Fruit fly (Drosophila melanogaster) whole organism, embryonic: ENCODE measurements around the gene Sk2.

Experiments
- Ada2b ChIP-seq: fragments of 200-800 bp; sonication (Bioruptor generic); IDR thresholded peaks from 2 replicates; pipeline ENCODE4 v1.3.6; 2022; ENCODE audit warnings: missing biosample characterization, missing genetic modification characterization
- Atf3 ChIP-seq: fragments of 200-800 bp; sonication (Bioruptor generic); optimal IDR thresholded peaks from 3 replicates; lab custom pipeline; 2016; ENCODE audit warnings: missing biosample characterization, missing genetic modification characterization
- CG10209 ChIP-seq: fragments of 200-800 bp; sonication (Bioruptor generic); optimal IDR thresholded peaks from 3 replicates; lab custom pipeline; 2017; ENCODE audit warnings: missing biosample characterization, mild to moderate bottlenecking, missing genetic modification characterization, missing genetic modification reagents
- CG11456 ChIP-seq: fragments of 200-800 bp; sonication (Bioruptor generic); IDR thresholded peaks from 3 replicates; pipeline ENCODE4 v1.3.6; 2022; ENCODE audit warnings: missing biosample characterization, missing genetic modification characterization
- CG11504 ChIP-seq: fragments of 200-800 bp; sonication (Bioruptor generic); optimal IDR thresholded peaks from 3 replicates; lab custom pipeline; 2019; ENCODE audit warnings: missing biosample characterization, mild to moderate bottlenecking, missing genetic modification characterization, moderate library complexity
- CG13424 ChIP-seq: fragments of 200-800 bp; sonication (Bioruptor generic); optimal IDR thresholded peaks from 2 replicates; lab custom pipeline; 2019; ENCODE audit warnings: missing biosample characterization, mild to moderate bottlenecking, missing genetic modification characterization, moderate library complexity
- CG14860 ChIP-seq: fragments of 200-800 bp; sonication (Bioruptor generic); IDR thresholded peaks from 3 replicates; pipeline ENCODE4 v1.3.6; 2022; ENCODE audit warnings: missing biosample characterization, missing genetic modification characterization; ENCODE audit not compliant: partially characterized antibody
- CG14965 ChIP-seq: fragments of 200-800 bp; sonication (Bioruptor generic); optimal IDR thresholded peaks from 2 replicates; lab custom pipeline; 2016; ENCODE audit warnings: missing biosample characterization, missing genetic modification characterization, borderline replicate concordance
- CG17359 ChIP-seq: fragments of 200-800 bp; sonication (Bioruptor generic); optimal IDR thresholded peaks from 3 replicates; lab custom pipeline; 2018; ENCODE audit warnings: missing biosample characterization, mild to moderate bottlenecking, missing genetic modification characterization, moderate library complexity
- CG17361 ChIP-seq: fragments of 200-800 bp; sonication (Bioruptor generic); IDR thresholded peaks from 3 replicates; pipeline ENCODE4 v1.3.6; 2022; ENCODE audit warnings: missing biosample characterization, missing genetic modification characterization
- CG3838 ChIP-seq: fragments of 200-800 bp; sonication (Bioruptor generic); optimal IDR thresholded peaks from 3 replicates; lab custom pipeline; 2016; ENCODE audit warnings: missing biosample characterization, missing genetic modification characterization
- CG4328 ChIP-seq: fragments of 200-800 bp; sonication (Bioruptor generic); optimal IDR thresholded peaks from 3 replicates; lab custom pipeline; 2017; ENCODE audit warnings: missing biosample characterization, missing genetic modification reagents, missing genetic modification characterization
- CG6765 ChIP-seq: fragments of 200-800 bp; sonication (Bioruptor generic); optimal IDR thresholded peaks from 3 replicates; lab custom pipeline; 2017; ENCODE audit warnings: missing biosample characterization, mild to moderate bottlenecking, missing genetic modification characterization
- CG6791 ChIP-seq: fragments of 200-800 bp; sonication (Bioruptor generic); IDR thresholded peaks from 3 replicates; pipeline ENCODE4 v1.3.6; 2022; ENCODE audit warnings: missing biosample characterization, missing genetic modification characterization; ENCODE audit not compliant: partially characterized antibody
- CG6854 ChIP-seq: fragments of 200-800 bp; sonication (Bioruptor generic); optimal IDR thresholded peaks from 3 replicates; lab custom pipeline; 2017; ENCODE audit warnings: missing biosample characterization, mild to moderate bottlenecking, missing genetic modification characterization
- CG8089 ChIP-seq: fragments of 200-800 bp; sonication (Bioruptor generic); optimal IDR thresholded peaks from 3 replicates; lab custom pipeline; 2016; ENCODE audit warnings: missing biosample characterization, missing genetic modification characterization
- CG8924 ChIP-seq: fragments of 200-800 bp; optimal IDR thresholded peaks from 3 replicates; lab custom pipeline; 2019; ENCODE audit warnings: missing biosample characterization, mild to moderate bottlenecking, missing genetic modification characterization, moderate library complexity
- CG9437 ChIP-seq: fragments of 200-800 bp; sonication (Bioruptor generic); optimal IDR thresholded peaks from 2 replicates; lab custom pipeline; 2018; ENCODE audit warnings: missing biosample characterization, mild to moderate bottlenecking, missing genetic modification characterization
- Dbx ChIP-seq: fragments of 200-800 bp; sonication (Bioruptor generic); IDR thresholded peaks from 3 replicates; pipeline ENCODE4 v1.3.6; 2022; ENCODE audit warnings: missing biosample characterization, missing genetic modification characterization
- Deaf1 ChIP-seq: fragments of 200-800 bp; optimal IDR thresholded peaks from 3 replicates; lab custom pipeline; 2019; ENCODE audit warnings: missing biosample characterization, mild to moderate bottlenecking, missing genetic modification characterization, moderate library complexity
- Drgx ChIP-seq: fragments of 200-800 bp; sonication (Bioruptor generic); IDR thresholded peaks from 2 replicates; pipeline ENCODE4 v1.3.6; 2022; ENCODE audit warnings: missing biosample characterization, missing genetic modification characterization
- NFAT ChIP-seq: fragments of 200-800 bp; sonication (Bioruptor generic); IDR thresholded peaks from 2 replicates; pipeline ENCODE4 v1.3.6; 2022; ENCODE audit warnings: missing biosample characterization, missing genetic modification characterization
- Vsx1 ChIP-seq: fragments of 200-800 bp; sonication (Bioruptor generic); optimal IDR thresholded peaks from 2 replicates; lab custom pipeline; 2017; ENCODE audit warnings: missing biosample characterization, mild to moderate bottlenecking, missing genetic modification characterization, missing genetic modification reagents
- Xrp1 ChIP-seq: fragments of 200-800 bp; sonication (Bioruptor generic); IDR thresholded peaks from 2 replicates; pipeline ENCODE4 v1.3.6; 2022; ENCODE audit warnings: missing biosample characterization, missing genetic modification characterization
- caup ChIP-seq: fragments of 200-800 bp; sonication (Bioruptor generic); optimal IDR thresholded peaks from 3 replicates; lab custom pipeline; 2017; ENCODE audit warnings: missing biosample characterization, mild to moderate bottlenecking, missing genetic modification characterization, moderate library complexity; ENCODE audit not compliant: severe bottlenecking
- cg ChIP-seq: fragments of 200-800 bp; sonication (Bioruptor generic); optimal IDR thresholded peaks from 3 replicates; lab custom pipeline; 2019; ENCODE audit warnings: missing biosample characterization, mild to moderate bottlenecking, missing genetic modification characterization, moderate library complexity
- crc ChIP-seq: fragments of 200-800 bp; sonication (Bioruptor generic); optimal IDR thresholded peaks from 2 replicates; lab custom pipeline; 2016; ENCODE audit warnings: missing biosample characterization, missing genetic modification characterization
- crol ChIP-seq: fragments of 200-800 bp; sonication (Bioruptor generic); IDR thresholded peaks from 2 replicates; pipeline ENCODE4 v1.3.6; 2022; ENCODE audit warnings: missing biosample characterization, missing genetic modification characterization
- cwo ChIP-seq: fragments of 200-800 bp; sonication (Bioruptor generic); optimal IDR thresholded peaks from 3 replicates; lab custom pipeline; 2017; ENCODE audit warnings: missing biosample characterization, missing genetic modification characterization, mild to moderate bottlenecking, moderate library complexity, missing genetic modification reagents
- dysf ChIP-seq: fragments of 200-800 bp; sonication (Bioruptor generic); IDR thresholded peaks from 3 replicates; pipeline ENCODE4 v1.3.6; 2022; ENCODE audit warnings: missing biosample characterization, missing genetic modification characterization
- gt ChIP-seq: fragments of 200-800 bp; sonication (Bioruptor generic); IDR thresholded peaks from 2 replicates; pipeline ENCODE4 v1.3.6; 2022; ENCODE audit warnings: missing biosample characterization, missing genetic modification characterization
- ham ChIP-seq: fragments of 200-800 bp; sonication (Bioruptor generic); IDR thresholded peaks from 2 replicates; pipeline ENCODE4 v1.3.6; 2022; ENCODE audit warnings: missing biosample characterization, missing genetic modification characterization
- hkb ChIP-seq, 2 experiments: fragments of 200-800 bp in 1 of 2; fragments of >200 bp in 1 of 2; sonication (Bioruptor generic) in 1 of 2; IDR thresholded peaks in 1 of 2; optimal IDR thresholded peaks in 1 of 2; 2 replicates each; pipeline versions ENCODE4 v1.3.6 to Lab custom; 2017 to 2022; ENCODE audit warnings: missing biosample characterization in 1 of 2, missing genetic modification characterization in 1 of 2
- insv ChIP-seq, 2 experiments: fragments of 200-800 bp; sonication (Bioruptor generic); optimal IDR thresholded peaks; 3 replicates each; lab custom pipeline; 2016 to 2018; ENCODE audit warnings: missing biosample characterization in 2 of 2, missing genetic modification characterization in 2 of 2
- otp ChIP-seq: fragments of 200-800 bp; sonication (Bioruptor generic); IDR thresholded peaks from 3 replicates; pipeline ENCODE4, ENCODE4 v1.3.6; 2022; ENCODE audit warnings: missing biosample characterization, missing genetic modification characterization
- pzg ChIP-seq: fragments of 200-800 bp; sonication (Bioruptor generic); optimal IDR thresholded peaks from 3 replicates; lab custom pipeline; 2018; ENCODE audit warnings: missing biosample characterization, mild to moderate bottlenecking, missing genetic modification characterization, moderate library complexity
- row ChIP-seq: fragments of 200-800 bp; sonication (Bioruptor generic); IDR thresholded peaks from 3 replicates; pipeline ENCODE4 v1.3.6; 2022; ENCODE audit warnings: missing biosample characterization, missing genetic modification characterization
- run ChIP-seq: fragments of 200-800 bp; sonication (Bioruptor generic); optimal IDR thresholded peaks from 3 replicates; lab custom pipeline; 2018; ENCODE audit warnings: missing biosample characterization, mild to moderate bottlenecking, missing genetic modification characterization
- scrt ChIP-seq: fragments of 200-800 bp; sonication (Bioruptor generic); optimal IDR thresholded peaks from 2 replicates; lab custom pipeline; 2018; ENCODE audit warnings: missing biosample characterization, mild to moderate bottlenecking, missing genetic modification characterization, moderate library complexity
- sob ChIP-seq: fragments of 200-800 bp; sonication (Bioruptor generic); IDR thresholded peaks from 2 replicates; pipeline ENCODE4 v1.3.6; 2022; ENCODE audit warnings: missing biosample characterization, missing genetic modification characterization
- sug ChIP-seq: fragments of 200-800 bp; optimal IDR thresholded peaks from 2 replicates; lab custom pipeline; 2019; ENCODE audit warnings: missing biosample characterization, mild to moderate bottlenecking, missing genetic modification characterization, moderate library complexity
- tio ChIP-seq: fragments of 200-800 bp; sonication (Bioruptor generic); optimal IDR thresholded peaks from 2 replicates; lab custom pipeline; 2017; ENCODE audit warnings: missing biosample characterization, missing genetic modification characterization, inconsistent platforms
- twi ChIP-seq: fragments of 200-800 bp; optimal IDR thresholded peaks from 2 replicates; lab custom pipeline; 2019; ENCODE audit warnings: missing biosample characterization, mild to moderate bottlenecking, missing genetic modification characterization, moderate library complexity
- wek ChIP-seq: fragments of 200-800 bp; sonication (Bioruptor generic); optimal IDR thresholded peaks from 3 replicates; lab custom pipeline; 2018; ENCODE audit warnings: missing biosample characterization, mild to moderate bottlenecking, missing genetic modification characterization, moderate library complexity

Gene Sk2

DNA sequence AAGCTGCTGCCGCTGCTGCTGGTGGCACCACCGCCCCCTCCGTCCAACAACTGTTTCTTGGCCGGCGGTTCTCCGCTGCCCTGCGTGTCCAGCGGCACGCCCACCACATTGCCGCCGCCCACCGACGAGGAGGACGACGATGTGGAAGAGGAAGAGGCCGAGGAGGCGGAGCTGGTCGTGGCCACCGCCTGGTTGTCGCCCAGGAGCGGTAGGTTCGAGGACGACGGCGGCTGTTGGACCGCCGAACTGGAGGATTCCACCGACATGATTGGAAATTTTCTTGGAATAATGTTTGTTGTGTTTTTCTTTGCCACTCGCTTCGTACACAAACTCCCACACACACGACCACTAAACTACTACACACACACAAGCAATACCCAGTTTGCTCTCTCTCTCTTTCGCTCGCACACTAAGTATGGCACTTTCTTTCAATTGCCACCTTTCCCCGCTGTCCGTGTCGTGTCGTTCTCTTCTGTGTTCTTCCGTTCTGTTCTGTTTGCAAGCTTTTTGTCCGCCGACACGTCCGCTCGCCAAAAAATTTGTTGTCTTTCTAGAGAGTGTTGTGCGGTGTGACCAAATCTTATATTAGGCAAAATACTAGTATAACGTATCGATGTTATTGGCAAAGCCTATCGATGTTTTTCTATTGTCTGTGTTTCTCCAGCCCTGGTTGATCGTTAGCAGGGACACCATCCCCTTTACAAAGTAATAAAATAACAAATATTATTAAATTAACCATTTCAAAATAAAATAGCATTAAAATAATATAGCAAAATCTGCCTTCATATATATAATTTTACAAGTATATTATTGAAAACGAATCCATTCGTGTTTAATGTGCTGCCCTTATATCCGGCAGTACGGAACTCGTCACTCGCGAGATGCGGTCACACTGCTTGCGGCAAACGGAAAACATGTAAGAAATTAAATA lies 23.7 kb downstream of the Sk2 start, which contains the start of the genes CG32486 and PAN3 (continued):
- peak in 1 of 2 experiments; percentile 59 for TF ChIP-seq insv (GFP tag; optimal IDR thresholded peaks at IDR 0.05; lab: Kevin White, UChicago)
- peak; percentile 43 for TF ChIP-seq CG13424
- peak; percentile 62 for TF ChIP-seq CG14860 (GFP tag; lab: Robert Waterston, UW)
- TF ChIP-seq CG10209 (GFP tag; lab: Kevin White, UChicago): peak; percentile 48
- TF ChIP-seq CG9437 (GFP tag; lab: Kevin White, UChicago): no peak
- peak; percentile 26; the same call in 1 of the 2 replicates for TF ChIP-seq Drgx (GFP tag; lab: Robert Waterston, UW)
- no peak for TF ChIP-seq CG14965
- TF ChIP-seq Atf3: no peak
- no peak for TF ChIP-seq Ada2b (GFP tag; lab: Robert Waterston, UW)
- peak; percentile 39; the same call in 1 of the 3 replicates for TF ChIP-seq otp (GFP tag; lab: Robert Waterston, UW)
- TF ChIP-seq Deaf1 (tag; lab: Kevin White, UChicago): peak; percentile 55
- TF ChIP-seq dysf: peak; percentile 5; the same call in 1 of the 3 replicates
- TF ChIP-seq Vsx1 (GFP tag; lab: Kevin White, UChicago): peak; percentile 49
- TF ChIP-seq CG6854 (GFP tag; lab: Kevin White, UChicago): peak; percentile 70
- peak; percentile 65; the same call in 2 of the 3 replicates for TF ChIP-seq Dbx (GFP tag; lab: Robert Waterston, UW)
- TF ChIP-seq Xrp1 (GFP tag; lab: Robert Waterston, UW): peak; percentile 32; the same call in 1 of the 2 replicates
- TF ChIP-seq tio (GFP tag; lab: Kevin White, UChicago): no peak
- peak; percentile 51 for TF ChIP-seq wek (GFP tag; lab: Kevin White, UChicago)
- peak; percentile 43; the same call in 2 of the 3 replicates for TF ChIP-seq CG17361 (GFP tag; lab: Robert Waterston, UW)
- TF ChIP-seq row: peak; percentile 53
- TF ChIP-seq CG11456 (GFP tag; lab: Robert Waterston, UW): 0 out of 3 replicates have a peak, but pooled peaks have one; percentile 13
- TF ChIP-seq sug (tag; lab: Kevin White, UChicago): peak; percentile 74
- peak; percentile 75 for TF ChIP-seq caup (GFP tag; lab: Kevin White, UChicago)
- TF ChIP-seq CG6791 (GFP tag; lab: Robert Waterston, UW): peak; percentile 83
- peak; percentile 39 for TF ChIP-seq CG17359 (tag; lab: Kevin White, UChicago)
- TF ChIP-seq gt (GFP tag; lab: Robert Waterston, UW): no peak
- peak; percentile 11 for TF ChIP-seq CG4328 (GFP tag; lab: Kevin White, UChicago)
- TF ChIP-seq run (tag; lab: Kevin White, UChicago): peak; percentile 46
- TF ChIP-seq CG3838: no peak
- TF ChIP-seq CG8089: peak; percentile 33
- peak; percentile 82 for TF ChIP-seq hkb (optimal IDR thresholded peaks at IDR 0.05; lab: Kevin White, UChicago)
- TF ChIP-seq hkb (GFP tag; IDR thresholded peaks at IDR 0.05; lab: Robert Waterston, UW): peak; percentile 46; the same call in 1 of the 2 replicates
- TF ChIP-seq, all 482 proteins: peak for 304

DNA sequence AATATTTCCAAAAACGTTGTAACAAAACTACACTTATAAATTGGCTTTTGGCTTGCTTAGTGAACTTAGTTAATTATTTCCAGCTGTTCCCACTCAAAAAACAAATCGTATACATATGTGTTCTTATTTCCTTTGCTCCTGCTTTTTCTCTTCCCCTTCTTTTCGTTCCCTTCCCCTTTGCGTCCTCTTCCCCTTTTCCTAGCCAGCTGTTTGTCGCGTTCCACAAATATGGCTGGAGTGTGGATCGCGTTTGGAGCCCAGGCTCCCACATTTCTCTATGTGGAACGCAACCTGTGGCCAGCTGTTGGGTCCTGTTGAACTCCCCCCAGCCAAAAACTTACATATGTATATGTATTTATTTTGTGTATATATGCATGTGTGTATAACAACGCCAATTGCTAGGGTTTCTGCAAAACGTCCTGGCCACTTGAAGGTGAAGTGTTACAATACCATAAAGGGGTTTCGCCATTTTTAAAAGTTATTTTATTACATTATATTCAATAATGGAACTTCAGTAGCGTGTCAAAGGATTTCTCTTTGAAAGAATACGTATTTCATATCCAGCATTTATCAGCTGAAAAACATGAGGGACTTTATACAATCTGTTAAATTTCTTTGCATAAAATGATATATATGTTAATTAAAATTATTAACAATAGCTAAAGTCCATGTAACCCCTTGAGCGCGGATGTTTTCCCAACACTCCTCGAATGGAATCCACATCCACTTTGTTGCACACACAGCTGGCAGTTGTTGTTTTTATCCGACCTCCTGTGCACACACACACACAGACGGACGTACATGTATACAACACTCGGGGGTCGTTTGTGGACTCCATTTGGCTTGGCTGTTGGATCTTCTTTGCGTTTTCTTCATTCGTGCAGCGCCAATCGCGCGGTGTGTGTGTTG lies 25.0 kb downstream of the Sk2 start:
- TF ChIP-seq pzg (GFP tag; lab: Kevin White, UChicago) (no peak), CG6765 (GFP tag; lab: Kevin White, UChicago) (peak; percentile 44), NFAT (no peak), cg (peak; percentile 77), CG11504 (tag; lab: Kevin White, UChicago) (peak; percentile 14), sob (GFP tag; lab: Robert Waterston, UW) (no peak), crol (peak; percentile 90), twi (tag; lab: Kevin White, UChicago) (peak; percentile 62), scrt (GFP tag; lab: Kevin White, UChicago) (peak; percentile 43), crc (GFP tag; lab: Kevin White, UChicago) (no peak), CG8924 (tag; lab: Kevin White, UChicago) (peak; percentile 48), caup (GFP tag; lab: Kevin White, UChicago) (peak; percentile 10), cwo (GFP tag; lab: Kevin White, UChicago) (peak; percentile 16), hkb (optimal IDR thresholded peaks at IDR 0.05; lab: Kevin White, UChicago) (no peak), hkb (GFP tag; IDR thresholded peaks at IDR 0.05; lab: Robert Waterston, UW) (0 out of 2 replicates have a peak, but pooled peaks have one; percentile 8), ham (GFP tag; lab: Robert Waterston, UW) (no peak)
